Fruit fly (Drosophila melanogaster) S2 (cell line): ENCODE results near the gene CG34299.

Experiments used
- CG8478 ChIP-seq: fragments of >200 bp; optimal IDR thresholded peaks from 2 replicates; lab custom pipeline; 2018
- CTCF ChIP-seq, 2 experiments: fragments of >200 bp; optimal IDR thresholded peaks; 2 replicates each; lab custom pipeline; 2018

dm6 chr3R:30296840-30297239 is 47.5 kb downstream of the CG34299 start:
- TF ChIP-seq CG8478 (lab: Kevin White, UChicago) = no peak
- no peak for TF ChIP-seq CTCF (optimal IDR thresholded peaks at IDR 0.05; lab: Kevin White, UChicago)
